Worm (Caenorhabditis elegans): Measurements from ENCODE around the gene C26B2.2.
A peak's percentile ranks its signal among the peaks of the same experiment; 100 is the strongest.

- no peak for TF ChIP-seq W03F9.2 (tag; optimal IDR thresholded peaks at IDR 0.05)
- peak; percentile 69 for TF ChIP-seq him-1 (tag; optimal IDR thresholded peaks at IDR 0.05)
- no peak for TF ChIP-seq dao-5 (tag; optimal IDR thresholded peaks at IDR 0.05)
Observed at ce11 chrIV:8066598-8066997, 44.7 kb upstream of the C26B2.2 start.

Data from whole organism, L4/young adult.